Fruit fly (Drosophila melanogaster) whole organism, embryonic: Measurements from ENCODE around the gene CG4991.

Source experiments
- Ada2b ChIP-seq: fragments of 200-800 bp; sonication (Bioruptor generic); IDR thresholded peaks from 2 replicates; pipeline ENCODE4 v1.3.6; 2022; ENCODE audit warnings: missing biosample characterization, missing genetic modification characterization
- Asciz ChIP-seq: fragments of 200-800 bp; sonication (Bioruptor generic); optimal IDR thresholded peaks from 2 replicates; lab custom pipeline; 2017; ENCODE audit warnings: missing biosample characterization, mild to moderate bottlenecking, missing genetic modification characterization, missing genetic modification reagents
- C15 ChIP-seq: fragments of 200-800 bp; sonication (Bioruptor generic); IDR thresholded peaks from 3 replicates; pipeline ENCODE4 v1.3.6; 2022; ENCODE audit warnings: missing biosample characterization, missing genetic modification characterization
- CG11093 ChIP-seq: fragments of 200-800 bp; sonication (Bioruptor generic); IDR thresholded peaks from 3 replicates; pipeline ENCODE4 v1.3.6; 2022; ENCODE audit warnings: missing biosample characterization, missing genetic modification characterization
- CG11560 ChIP-seq: fragments of 200-800 bp; sonication (Bioruptor generic); IDR thresholded peaks from 3 replicates; pipeline ENCODE4 v1.3.6; 2022; ENCODE audit warnings: missing biosample characterization, missing genetic modification characterization
- CG12155 ChIP-seq: fragments of 200-800 bp; sonication (Bioruptor generic); optimal IDR thresholded peaks from 3 replicates; lab custom pipeline; 2016; ENCODE audit warnings: missing biosample characterization, missing genetic modification characterization
- CG12659 ChIP-seq: fragments of 200-800 bp; sonication (Bioruptor generic); optimal IDR thresholded peaks from 3 replicates; lab custom pipeline; 2017; ENCODE audit warnings: mild to moderate bottlenecking, missing biosample characterization, missing genetic modification reagents, missing genetic modification characterization
- CG13624 ChIP-seq: fragments of 200-800 bp; sonication (Bioruptor generic); optimal IDR thresholded peaks from 2 replicates; lab custom pipeline; 2016; ENCODE audit warnings: missing biosample characterization, missing genetic modification characterization
- CG13775 ChIP-seq: fragments of 200-800 bp; sonication (Bioruptor generic); optimal IDR thresholded peaks from 3 replicates; lab custom pipeline; 2017; ENCODE audit warnings: missing biosample characterization, mild to moderate bottlenecking, missing genetic modification characterization
- CG15479 ChIP-seq: fragments of 200-800 bp; sonication (Bioruptor generic); optimal IDR thresholded peaks from 3 replicates; lab custom pipeline; 2019; ENCODE audit warnings: missing biosample characterization, mild to moderate bottlenecking, missing genetic modification characterization, moderate library complexity
- CG15696 ChIP-seq: fragments of 200-800 bp; sonication (Bioruptor generic); optimal IDR thresholded peaks from 2 replicates; lab custom pipeline; 2019; ENCODE audit warnings: missing biosample characterization, mild to moderate bottlenecking, missing genetic modification characterization, moderate library complexity
- CG17802 ChIP-seq: fragments of 200-800 bp; sonication (Bioruptor generic); optimal IDR thresholded peaks from 2 replicates; lab custom pipeline; 2018; ENCODE audit warnings: missing biosample characterization, mild to moderate bottlenecking, missing genetic modification characterization, moderate library complexity
- CG2120 ChIP-seq: fragments of 200-800 bp; sonication (Bioruptor generic); optimal IDR thresholded peaks from 3 replicates; lab custom pipeline; 2016; ENCODE audit warnings: missing biosample characterization, missing genetic modification characterization
- CG2129 ChIP-seq: fragments of 200-800 bp; sonication (Bioruptor generic); IDR thresholded peaks from 2 replicates; pipeline ENCODE4 v1.3.6; 2022; ENCODE audit warnings: missing biosample characterization, missing genetic modification characterization; ENCODE audit not compliant: partially characterized antibody
- CG2889 ChIP-seq: fragments of 200-800 bp; sonication (Bioruptor generic); IDR thresholded peaks from 3 replicates; pipeline ENCODE4 v1.3.6; 2022; ENCODE audit warnings: missing biosample characterization, missing genetic modification characterization
- CG31365 ChIP-seq: fragments of 200-800 bp; sonication (Bioruptor generic); optimal IDR thresholded peaks from 2 replicates; lab custom pipeline; 2018; ENCODE audit warnings: missing biosample characterization, mild to moderate bottlenecking, missing genetic modification characterization
- CG32532 ChIP-seq: fragments of 200-800 bp; sonication (Bioruptor generic); IDR thresholded peaks from 2 replicates; pipeline ENCODE4 v1.3.6; 2022; ENCODE audit warnings: missing biosample characterization, missing genetic modification characterization
- CG3281 ChIP-seq: fragments of 200-800 bp; sonication (Bioruptor generic); optimal IDR thresholded peaks from 3 replicates; lab custom pipeline; 2017; ENCODE audit warnings: missing biosample characterization, mild to moderate bottlenecking, missing genetic modification characterization
- CG4360 ChIP-seq: fragments of 200-800 bp; sonication (Bioruptor generic); IDR thresholded peaks from 2 replicates; pipeline ENCODE4 v1.3.6; 2022; ENCODE audit warnings: missing biosample characterization, missing genetic modification characterization
- CG6272 ChIP-seq: fragments of 200-800 bp; sonication (Bioruptor generic); IDR thresholded peaks from 2 replicates; pipeline ENCODE4 v1.3.6; 2022; ENCODE audit warnings: missing biosample characterization, missing genetic modification characterization
- CG7556 ChIP-seq: fragments of 200-800 bp; sonication (Bioruptor generic); optimal IDR thresholded peaks from 2 replicates; lab custom pipeline; 2017; ENCODE audit warnings: missing biosample characterization, mild to moderate bottlenecking, missing genetic modification characterization
- GATAe ChIP-seq: fragments of 200-800 bp; sonication (Bioruptor generic); conservative IDR thresholded peaks from 2 replicates; pipeline ENCODE4 v1.3.6; 2022; ENCODE audit warnings: missing biosample characterization, missing genetic modification characterization
- Gsc ChIP-seq: fragments of 200-800 bp; sonication (Bioruptor generic); IDR thresholded peaks from 2 replicates; pipeline ENCODE4 v1.3.6; 2022; ENCODE audit warnings: missing biosample characterization, missing genetic modification characterization
- HLH3B ChIP-seq: fragments of 200-800 bp; sonication (Bioruptor generic); IDR thresholded peaks from 2 replicates; pipeline ENCODE4 v1.3.6; 2022; ENCODE audit warnings: missing biosample characterization, missing genetic modification characterization
- HmgZ ChIP-seq: fragments of 200-800 bp; sonication (Bioruptor generic); optimal IDR thresholded peaks from 2 replicates; lab custom pipeline; 2018; ENCODE audit warnings: missing biosample characterization, mild to moderate bottlenecking, missing genetic modification characterization
- Lim3 ChIP-seq: fragments of 200-800 bp; sonication (Bioruptor generic); IDR thresholded peaks from 2 replicates; pipeline ENCODE4 v1.3.6; 2022; ENCODE audit warnings: missing biosample characterization, missing genetic modification characterization
- MBD-R2 ChIP-seq: fragments of 200-800 bp; sonication (Bioruptor generic); IDR thresholded peaks from 2 replicates; pipeline ENCODE4 v1.3.6; 2022; ENCODE audit warnings: missing biosample characterization, missing genetic modification characterization
- Med ChIP-seq: fragments of 200-800 bp; sonication (Bioruptor generic); peaks from one replicate; lab custom pipeline; 2016; ENCODE audit warnings: missing biosample characterization, missing genetic modification characterization, mild to moderate bottlenecking, inconsistent platforms, moderate library complexity
- Nf-YB ChIP-seq: fragments of 200-800 bp; sonication (Bioruptor generic); optimal IDR thresholded peaks from 3 replicates; lab custom pipeline; 2019; ENCODE audit warnings: missing biosample characterization, mild to moderate bottlenecking, missing genetic modification characterization, moderate library complexity
- Ptx1 ChIP-seq: fragments of 200-800 bp; sonication (Bioruptor generic); IDR thresholded peaks from 2 replicates; pipeline ENCODE4 v1.3.6; 2022; ENCODE audit warnings: missing biosample characterization, missing genetic modification characterization
- Vsx1 ChIP-seq: fragments of 200-800 bp; sonication (Bioruptor generic); optimal IDR thresholded peaks from 2 replicates; lab custom pipeline; 2017; ENCODE audit warnings: missing biosample characterization, mild to moderate bottlenecking, missing genetic modification characterization, missing genetic modification reagents
- ap ChIP-seq: fragments of 200-800 bp; sonication (Bioruptor generic); IDR thresholded peaks from 2 replicates; pipeline ENCODE4 v1.3.6; 2022; ENCODE audit warnings: missing biosample characterization, missing genetic modification characterization
- ase ChIP-seq: fragments of 200-800 bp; sonication (Bioruptor generic); IDR thresholded peaks from 3 replicates; pipeline ENCODE4 v1.3.6; 2022; ENCODE audit warnings: missing biosample characterization, missing genetic modification characterization
- chn ChIP-seq: fragments of 200-800 bp; sonication (Bioruptor generic); optimal IDR thresholded peaks from 2 replicates; lab custom pipeline; 2016; ENCODE audit warnings: missing biosample characterization, missing genetic modification characterization
- dan ChIP-seq: fragments of 200-800 bp; sonication (Bioruptor generic); IDR thresholded peaks from 2 replicates; pipeline ENCODE4 v1.3.6; 2022; ENCODE audit warnings: missing biosample characterization, missing genetic modification characterization
- dimm ChIP-seq: fragments of 200-800 bp; sonication (Bioruptor generic); IDR thresholded peaks from 2 replicates; pipeline ENCODE4 v1.3.6; 2022; ENCODE audit warnings: missing biosample characterization, missing genetic modification characterization
- disco-r ChIP-seq: fragments of 200-800 bp; sonication (Bioruptor generic); optimal IDR thresholded peaks from 2 replicates; lab custom pipeline; 2016; ENCODE audit warnings: missing biosample characterization, missing genetic modification characterization
- esg ChIP-seq: fragments of 200-800 bp; sonication (Bioruptor generic); conservative IDR thresholded peaks from 2 replicates; pipeline ENCODE4 v1.3.6; 2022; ENCODE audit warnings: missing biosample characterization, missing genetic modification characterization
- fd3F ChIP-seq: fragments of 200-800 bp; sonication (Bioruptor generic); optimal IDR thresholded peaks from 2 replicates; lab custom pipeline; 2018; ENCODE audit warnings: missing biosample characterization, mild to moderate bottlenecking, missing genetic modification characterization, moderate library complexity
- fd64A ChIP-seq: fragments of 200-800 bp; sonication (Bioruptor generic); optimal IDR thresholded peaks from 3 replicates; lab custom pipeline; 2018; ENCODE audit warnings: missing biosample characterization, mild to moderate bottlenecking, missing genetic modification characterization
- ham ChIP-seq: fragments of 200-800 bp; sonication (Bioruptor generic); IDR thresholded peaks from 2 replicates; pipeline ENCODE4 v1.3.6; 2022; ENCODE audit warnings: missing biosample characterization, missing genetic modification characterization
- peb ChIP-seq: fragments of 200-800 bp; sonication (Bioruptor generic); IDR thresholded peaks from 2 replicates; pipeline ENCODE4 v1.3.6; 2022; ENCODE audit warnings: missing biosample characterization, missing genetic modification characterization
- sisA ChIP-seq: fragments of 200-800 bp; sonication (Bioruptor generic); IDR thresholded peaks from 2 replicates; pipeline ENCODE4 v1.3.6; 2022; ENCODE audit warnings: missing biosample characterization, missing genetic modification characterization
- stwl ChIP-seq: fragments of 200-800 bp; sonication (Bioruptor generic); optimal IDR thresholded peaks from 3 replicates; lab custom pipeline; 2018; ENCODE audit warnings: missing biosample characterization, mild to moderate bottlenecking, missing genetic modification characterization, moderate library complexity
- wor ChIP-seq: fragments of 200-800 bp; sonication (Bioruptor generic); IDR thresholded peaks from 2 replicates; pipeline ENCODE4 v1.3.6; 2022; ENCODE audit warnings: missing biosample characterization, missing genetic modification characterization
- z ChIP-seq: fragments of 200-800 bp; sonication (Bioruptor generic); IDR thresholded peaks from 3 replicates; pipeline ENCODE4 v1.3.6; 2022; ENCODE audit warnings: missing biosample characterization, missing genetic modification characterization
- zfh2 ChIP-seq: fragments of 200-800 bp; sonication (Bioruptor generic); optimal IDR thresholded peaks from 2 replicates; lab custom pipeline; 2016; ENCODE audit warnings: missing biosample characterization, missing genetic modification characterization

The CG4991 gene

DNA sequence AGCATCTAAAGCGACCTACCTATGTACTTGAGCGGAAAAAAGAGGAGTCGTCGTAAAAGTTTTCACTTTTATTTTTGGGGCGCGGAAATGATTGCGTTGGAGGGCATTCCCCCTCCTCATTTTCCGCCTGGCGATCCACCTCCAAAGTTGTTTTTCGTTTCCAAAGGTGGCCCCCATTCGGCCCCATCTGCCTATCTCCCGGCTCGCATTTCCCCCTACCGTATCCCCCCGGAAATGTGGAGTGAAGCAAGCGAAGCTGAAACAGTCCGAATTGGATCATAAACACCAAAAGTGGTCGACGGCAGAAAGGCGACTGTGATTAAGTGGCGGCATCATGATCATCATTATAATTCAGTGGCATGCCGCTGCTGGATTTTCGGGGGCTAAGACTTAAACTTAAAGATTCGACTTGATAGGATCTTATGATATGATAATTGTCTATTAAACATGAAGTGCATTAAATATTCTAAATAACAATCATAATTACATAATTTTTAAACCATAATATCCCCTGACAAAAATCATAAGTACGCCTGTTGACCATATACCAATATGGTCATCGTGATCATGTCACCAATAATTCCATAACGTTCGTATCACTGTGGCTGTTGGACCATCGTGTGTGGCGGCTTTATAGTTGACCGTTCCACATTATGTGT lies 32.0 kb downstream of the CG4991 start (continued):
- TF ChIP-seq Lim3 (GFP tag; lab: Robert Waterston, UW) (no peak), CG6272 (GFP tag; lab: Robert Waterston, UW) (peak; percentile 47; the same call in 1 of the 2 replicates), HLH3B (GFP tag; lab: Robert Waterston, UW) (peak; percentile 78), CG12659 (peak; percentile 75), ase (GFP tag; lab: Robert Waterston, UW) (peak; percentile 67; the same call in 2 of the 3 replicates), Gsc (no peak), CG7556 (GFP tag; lab: Kevin White, UChicago) (peak; percentile 70), chn (GFP tag; lab: Kevin White, UChicago) (no peak), C15 (peak; percentile 49; the same call in 1 of the 3 replicates), CG17802 (tag; lab: Kevin White, UChicago) (peak; percentile 20), CG31365 (tag; lab: Kevin White, UChicago) (peak; percentile 3), ap (GFP tag; lab: Robert Waterston, UW) (peak; percentile 56; the same call in 1 of the 2 replicates), CG11560 (tag; lab: Robert Waterston, UW) (peak; percentile 46; the same call in 1 of the 3 replicates), disco-r (GFP tag; lab: Kevin White, UChicago) (no peak), Med (peak; percentile 88)

DNA sequence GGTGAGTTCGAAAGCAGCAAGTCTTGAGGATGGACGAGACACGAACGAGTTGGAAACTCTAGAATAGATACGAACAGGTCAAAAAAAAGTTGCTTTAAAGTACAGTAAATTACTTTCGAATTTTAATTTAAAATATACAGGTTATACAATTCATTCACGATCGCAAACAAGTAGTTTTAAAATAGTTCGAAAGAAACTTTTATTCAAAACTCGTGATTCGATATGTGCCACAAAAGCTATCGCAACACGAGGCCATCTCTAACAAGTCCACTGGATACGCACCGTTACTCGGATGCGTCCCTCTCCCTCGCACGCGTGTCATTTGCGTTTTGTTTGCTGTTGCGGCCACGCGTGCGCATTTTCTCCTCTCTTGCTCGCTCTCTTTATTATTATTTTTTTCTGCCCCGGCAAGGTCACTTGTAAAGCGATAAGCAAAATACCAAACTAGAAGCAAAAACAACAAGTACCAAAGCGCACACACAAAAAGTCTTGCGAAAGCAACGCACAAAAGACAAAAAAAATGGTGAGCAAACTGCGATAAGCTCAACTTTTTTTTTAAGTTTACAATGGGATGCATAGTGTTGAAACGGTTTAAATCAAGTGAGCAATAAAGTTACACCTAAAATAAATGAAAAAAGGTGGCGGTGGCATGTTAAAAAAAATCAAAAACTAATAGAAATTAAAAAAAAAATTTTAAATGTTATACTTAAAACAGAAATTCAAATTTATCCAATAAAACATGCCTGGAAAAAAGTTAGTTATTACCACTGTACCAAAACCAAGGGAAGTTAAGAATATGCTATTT lies 33.6 kb downstream of the CG4991 start:
- peak; percentile 38 for TF ChIP-seq CG13775 (GFP tag; lab: Kevin White, UChicago)
- peak; percentile 55 for TF ChIP-seq CG15696 (tag; lab: Kevin White, UChicago)
- peak; percentile 69; the same call in 2 of the 3 replicates for TF ChIP-seq CG2889
- peak; percentile 78 for TF ChIP-seq Ada2b
- peak; percentile 22 for TF ChIP-seq CG13624 (GFP tag; lab: Kevin White, UChicago)
- peak; percentile 78 for TF ChIP-seq CG32532
- peak; percentile 33; the same call in 1 of the 2 replicates for TF ChIP-seq GATAe (GFP tag; lab: Robert Waterston, UW)
- 0 out of 2 replicates have a peak, but pooled peaks have one; percentile 19 for TF ChIP-seq dimm
- peak; percentile 76 for TF ChIP-seq CG15479 (GFP tag; lab: Kevin White, UChicago)
- TF ChIP-seq fd64A (GFP tag; lab: Kevin White, UChicago): peak; percentile 6
- TF ChIP-seq peb (GFP tag; lab: Robert Waterston, UW): peak; percentile 36; the same call in 1 of the 2 replicates
- peak; percentile 83 for TF ChIP-seq fd3F (GFP tag; lab: Kevin White, UChicago)
- TF ChIP-seq dan (GFP tag; lab: Robert Waterston, UW): no peak
- 0 out of 2 replicates have a peak, but pooled peaks have one; percentile 7 for TF ChIP-seq MBD-R2 (GFP tag; lab: Robert Waterston, UW)
- TF ChIP-seq C15: no peak
- peak; percentile 34 for TF ChIP-seq stwl (tag; lab: Kevin White, UChicago)
- peak; percentile 55 for TF ChIP-seq sisA (GFP tag; lab: Robert Waterston, UW)
- peak; percentile 71 for TF ChIP-seq esg (GFP tag; lab: Robert Waterston, UW)
- TF ChIP-seq CG2129 (GFP tag; lab: Robert Waterston, UW): peak; percentile 95
- TF ChIP-seq Ptx1 (GFP tag; lab: Robert Waterston, UW): peak; percentile 81
- peak; percentile 52; the same call in 1 of the 3 replicates for TF ChIP-seq CG11093 (GFP tag; lab: Robert Waterston, UW)
- peak; percentile 73 for TF ChIP-seq CG2120 (GFP tag; lab: Kevin White, UChicago)
- peak; percentile 24 for TF ChIP-seq CG12155
- TF ChIP-seq Vsx1 (GFP tag; lab: Kevin White, UChicago): peak; percentile 6
- TF ChIP-seq wor (GFP tag; lab: Robert Waterston, UW): peak; percentile 46
- TF ChIP-seq Asciz (GFP tag; lab: Kevin White, UChicago): peak; percentile 22
- TF ChIP-seq ham (GFP tag; lab: Robert Waterston, UW): peak; percentile 23; the same call in 1 of the 2 replicates
- TF ChIP-seq CG4360 (GFP tag; lab: Robert Waterston, UW): no peak
- TF ChIP-seq Nf-YB: peak; percentile 31
- TF ChIP-seq HmgZ (tag; lab: Kevin White, UChicago): peak; percentile 22
- TF ChIP-seq zfh2: peak; percentile 58
- no peak for TF ChIP-seq z
- TF ChIP-seq CG3281: peak; percentile 85
